Worm (Caenorhabditis elegans): ENCODE data around the gene T05C12.15.

The T05C12.15 gene

ce11 chrII:8185016-8185493 is 15.7 kb downstream of the T05C12.15 start, which contains the start of the genes mig-5 and cct-1 (continued):
- peak; percentile 82 for TF ChIP-seq pax-1 (tag; optimal IDR thresholded peaks at IDR 0.05)
- TF ChIP-seq pag-3 (tag; optimal IDR thresholded peaks at IDR 0.05; ENCODE audit: borderline replicate concordance), result no peak
- no peak for TF ChIP-seq T23F11.4 (GFP tag; optimal IDR thresholded peaks at IDR 0.05)
- no peak for TF ChIP-seq ama-1 (optimal IDR thresholded peaks at IDR 0.05)
- no peak for TF ChIP-seq ceh-22 (tag; optimal IDR thresholded peaks at IDR 0.05)
- no peak for TF ChIP-seq lin-11 (tag; optimal IDR thresholded peaks at IDR 0.05)
- no peak for TF ChIP-seq hlh-6 (tag; optimal IDR thresholded peaks at IDR 0.05)
- TF ChIP-seq ceh-24 (tag; optimal IDR thresholded peaks at IDR 0.05), result no peak
- peak; percentile 69 for TF ChIP-seq rnt-1 (tag; optimal IDR thresholded peaks at IDR 0.05)
- no peak for TF ChIP-seq hlh-15 (tag; optimal IDR thresholded peaks at IDR 0.05)
- no peak for TF ChIP-seq ceh-6 (GFP tag; optimal IDR thresholded peaks at IDR 0.05)
- peak; percentile 35 for TF ChIP-seq ceh-19 (GFP tag; optimal IDR thresholded peaks at IDR 0.05)
- TF ChIP-seq elt-4 (tag; optimal IDR thresholded peaks at IDR 0.05), result no peak
- no peak for TF ChIP-seq unc-3 (GFP tag; conservative IDR thresholded peaks at IDR 0.05)
- TF ChIP-seq unc-3 (tag; optimal IDR thresholded peaks at IDR 0.05), result no peak
- TF ChIP-seq ceh-9 (tag; optimal IDR thresholded peaks at IDR 0.05), result no peak
- TF ChIP-seq F13H6.1 (tag; optimal IDR thresholded peaks at IDR 0.05), result peak; percentile 5
- peak; percentile 2 for TF ChIP-seq hlh-30 (tag; optimal IDR thresholded peaks at IDR 0.05; ENCODE audit: insufficient read depth)
- no peak for TF ChIP-seq C38D4.7 (GFP tag; optimal IDR thresholded peaks at IDR 0.05)
- TF ChIP-seq elt-2 (tag; optimal IDR thresholded peaks at IDR 0.05), result peak; percentile 59
- no peak for TF ChIP-seq nhr-232 (tag; optimal IDR thresholded peaks at IDR 0.05)
- no peak for TF ChIP-seq gmeb-2 (tag; optimal IDR thresholded peaks at IDR 0.05)
- TF ChIP-seq ahr-1 (tag; optimal IDR thresholded peaks at IDR 0.05), result no peak
- TF ChIP-seq fax-1 (tag; optimal IDR thresholded peaks at IDR 0.05), result peak; percentile 31
- TF ChIP-seq K09A11.1 (tag; optimal IDR thresholded peaks at IDR 0.05; ENCODE audit: insufficient read depth), result peak; percentile 0
- peak; percentile 33 for TF ChIP-seq dve-1 (tag; optimal IDR thresholded peaks at IDR 0.05)

DNA sequence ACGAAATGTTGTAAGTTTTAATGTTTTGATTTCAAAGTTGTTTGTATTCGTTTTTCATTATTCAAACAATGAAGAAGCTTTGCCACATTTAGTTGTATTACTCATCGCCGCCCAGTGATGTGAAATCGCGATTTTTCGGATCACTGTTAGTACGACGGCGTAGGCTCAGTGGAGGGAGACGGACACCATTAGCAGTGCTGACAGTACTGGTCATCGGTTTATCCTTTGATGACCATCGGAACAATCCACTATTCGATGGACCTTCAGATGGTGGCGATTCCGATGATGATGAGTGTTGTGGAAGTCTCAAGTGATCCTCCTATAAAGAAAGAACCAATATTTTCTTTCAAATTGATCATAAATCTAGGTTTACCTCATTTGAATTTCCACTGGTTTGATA is 18.1 kb downstream of the T05C12.15 start:
- TF ChIP-seq mec-3 (tag; optimal IDR thresholded peaks at IDR 0.05; ENCODE audit: borderline replicate concordance) (no peak), sox-2 (GFP tag; IDR thresholded peaks at IDR 0.05) (no peak), ceh-9 (tag; optimal IDR thresholded peaks at IDR 0.05) (no peak), pat-9 (tag; optimal IDR thresholded peaks at IDR 0.05) (no peak), ceh-31 (tag; optimal IDR thresholded peaks at IDR 0.05) (no peak), gmeb-2 (tag; optimal IDR thresholded peaks at IDR 0.05) (no peak), hlh-30 (tag; optimal IDR thresholded peaks at IDR 0.05; ENCODE audit: insufficient read depth) (no peak), ref-2 (tag; optimal IDR thresholded peaks at IDR 0.05) (no peak), tbx-7 (tag; optimal IDR thresholded peaks at IDR 0.05) (no peak), ceh-19 (GFP tag; optimal IDR thresholded peaks at IDR 0.05) (no peak)

ce11 chrII:8190455-8190854 is 21.1 kb downstream of the T05C12.15 start, which contains the start of gene T05C12.8:
TSS of gene T05C12.8 (minus strand) at chrII:8190555.
- TF ChIP-seq hlh-30 (tag; optimal IDR thresholded peaks at IDR 0.05; ENCODE audit: insufficient read depth) (no peak), pqm-1 (tag; optimal IDR thresholded peaks at IDR 0.05) (no peak), sox-2 (GFP tag; IDR thresholded peaks at IDR 0.05) (no peak), mec-3 (tag; optimal IDR thresholded peaks at IDR 0.05; ENCODE audit: borderline replicate concordance) (no peak), Y22D7AL.16 (tag; optimal IDR thresholded peaks at IDR 0.05) (no peak), sox-4 (tag; optimal IDR thresholded peaks at IDR 0.05) (no peak)

- no peak for TF ChIP-seq unc-55 (GFP tag; optimal IDR thresholded peaks at IDR 0.05)
- no peak for TF ChIP-seq dmd-4 (tag; optimal IDR thresholded peaks at IDR 0.05; ENCODE audit: borderline replicate concordance)
- TF ChIP-seq ceh-31 (tag; optimal IDR thresholded peaks at IDR 0.05), result no peak
- TF ChIP-seq che-1 (tag; optimal IDR thresholded peaks at IDR 0.05), result no peak
- no peak for TF ChIP-seq pha-2 (tag; optimal IDR thresholded peaks at IDR 0.05)
- TF ChIP-seq ahr-1 (tag; optimal IDR thresholded peaks at IDR 0.05), result no peak
- no peak for TF ChIP-seq gmeb-2 (tag; optimal IDR thresholded peaks at IDR 0.05)
- TF ChIP-seq ceh-30 (tag; optimal IDR thresholded peaks at IDR 0.05), result no peak
- no peak for TF ChIP-seq ceh-9 (tag; optimal IDR thresholded peaks at IDR 0.05)
- no peak for TF ChIP-seq fax-1 (tag; optimal IDR thresholded peaks at IDR 0.05)
- no peak for TF ChIP-seq K02D7.2 (tag; optimal IDR thresholded peaks at IDR 0.05)
- no peak for TF ChIP-seq T23F11.4 (GFP tag; optimal IDR thresholded peaks at IDR 0.05)
- no peak for TF ChIP-seq unc-86 (tag; optimal IDR thresholded peaks at IDR 0.05)
These were observed 23.7 kb downstream of the T05C12.15 start, which contains the start of gene T05C12.9 for ce11 chrII:8193126-8193525. TSS of gene T05C12.9 (minus strand) at chrII:8193226.

All from whole organism, late embryonic.